Fruit fly (Drosophila melanogaster) whole organism, embryonic: ENCODE results near the gene ND-24.
A peak's percentile ranks its signal among the peaks of the same experiment; 100 is the strongest.

Experiments used
- Antp ChIP-seq: fragments of 200-800 bp; sonication (Bioruptor generic); optimal IDR thresholded peaks from 3 replicates; lab custom pipeline; 2016; ENCODE audit warnings: missing biosample characterization, missing genetic modification characterization
- CG10321 ChIP-seq: fragments of 200-800 bp; sonication (Bioruptor generic); IDR thresholded peaks from 2 replicates; pipeline ENCODE4 v1.3.6; 2022; ENCODE audit warnings: missing biosample characterization, missing genetic modification characterization
- CG10431 ChIP-seq: fragments of 200-800 bp; sonication (Bioruptor generic); optimal IDR thresholded peaks from 3 replicates; lab custom pipeline; 2018; ENCODE audit warnings: missing biosample characterization, mild to moderate bottlenecking, missing genetic modification characterization
- CG12104 ChIP-seq: fragments of 200-800 bp; sonication (Bioruptor generic); optimal IDR thresholded peaks from 3 replicates; lab custom pipeline; 2016; ENCODE audit warnings: missing biosample characterization, missing genetic modification characterization
- CG15479 ChIP-seq: fragments of 200-800 bp; sonication (Bioruptor generic); optimal IDR thresholded peaks from 3 replicates; lab custom pipeline; 2019; ENCODE audit warnings: missing biosample characterization, mild to moderate bottlenecking, missing genetic modification characterization, moderate library complexity
- CG15514 ChIP-seq: fragments of 200-800 bp; sonication (Bioruptor generic); optimal IDR thresholded peaks from 3 replicates; lab custom pipeline; 2017; ENCODE audit warnings: missing biosample characterization, missing genetic modification characterization, mild to moderate bottlenecking, moderate library complexity, missing genetic modification reagents
- CG2120 ChIP-seq: fragments of 200-800 bp; sonication (Bioruptor generic); optimal IDR thresholded peaks from 3 replicates; lab custom pipeline; 2016; ENCODE audit warnings: missing biosample characterization, missing genetic modification characterization
- CG30020 ChIP-seq: fragments of 200-800 bp; optimal IDR thresholded peaks from 2 replicates; lab custom pipeline; 2019; ENCODE audit warnings: missing biosample characterization, mild to moderate bottlenecking, missing genetic modification characterization, moderate library complexity
- CG30403 ChIP-seq: fragments of 200-800 bp; sonication (Bioruptor generic); optimal IDR thresholded peaks from 3 replicates; lab custom pipeline; 2016; ENCODE audit warnings: missing biosample characterization, missing genetic modification characterization
- CG4854 ChIP-seq: fragments of 200-800 bp; sonication (Bioruptor generic); optimal IDR thresholded peaks from 2 replicates; lab custom pipeline; 2016; ENCODE audit warnings: missing biosample characterization, missing genetic modification characterization, inconsistent platforms
- CG5180 ChIP-seq: fragments of 200-800 bp; sonication (Bioruptor generic); optimal IDR thresholded peaks from 3 replicates; lab custom pipeline; 2017; ENCODE audit warnings: missing biosample characterization, missing genetic modification characterization, mild to moderate bottlenecking, moderate library complexity, missing genetic modification reagents
- CG7928 ChIP-seq: fragments of 200-800 bp; sonication (Bioruptor generic); optimal IDR thresholded peaks from 2 replicates; lab custom pipeline; 2017; ENCODE audit warnings: missing biosample characterization, mild to moderate bottlenecking, missing genetic modification characterization
- CG7987 ChIP-seq: fragments of 200-800 bp; sonication (Bioruptor generic); optimal IDR thresholded peaks from 2 replicates; lab custom pipeline; 2018; ENCODE audit warnings: missing biosample characterization, mild to moderate bottlenecking, missing genetic modification characterization, moderate library complexity
- CG8089 ChIP-seq: fragments of 200-800 bp; sonication (Bioruptor generic); optimal IDR thresholded peaks from 3 replicates; lab custom pipeline; 2016; ENCODE audit warnings: missing biosample characterization, missing genetic modification characterization
- CG8359 ChIP-seq: fragments of 200-800 bp; sonication (Bioruptor generic); optimal IDR thresholded peaks from 2 replicates; lab custom pipeline; 2017; ENCODE audit warnings: missing biosample characterization, mild to moderate bottlenecking, missing genetic modification characterization, borderline replicate concordance
- CG8478 ChIP-seq: fragments of >200 bp; optimal IDR thresholded peaks from 2 replicates; lab custom pipeline; 2018
- GATAe ChIP-seq: fragments of 200-800 bp; sonication (Bioruptor generic); conservative IDR thresholded peaks from 2 replicates; pipeline ENCODE4 v1.3.6; 2022; ENCODE audit warnings: missing biosample characterization, missing genetic modification characterization
- HLHmδ ChIP-seq: fragments of 200-800 bp; sonication (Bioruptor generic); optimal IDR thresholded peaks from 2 replicates; lab custom pipeline; 2018; ENCODE audit warnings: missing biosample characterization, mild to moderate bottlenecking, missing genetic modification characterization, moderate library complexity
- Hey ChIP-seq: fragments of 200-800 bp; sonication (Bioruptor generic); optimal IDR thresholded peaks from 3 replicates; lab custom pipeline; 2018; ENCODE audit warnings: missing biosample characterization, mild to moderate bottlenecking, missing genetic modification characterization
- Hr39 ChIP-seq: fragments of >200 bp; optimal IDR thresholded peaks from 2 replicates; lab custom pipeline; 2017
- Hr51 ChIP-seq, 2 experiments: fragments of 200-800 bp; sonication (Bioruptor generic); optimal IDR thresholded peaks; 2 replicates in 1 of 2; 3 replicates in 1 of 2; lab custom pipeline; 2016 to 2018; ENCODE audit warnings: missing biosample characterization in 2 of 2, missing genetic modification characterization in 2 of 2, mild to moderate bottlenecking in 1 of 2, moderate library complexity in 1 of 2
- Lim3 ChIP-seq: fragments of 200-800 bp; sonication (Bioruptor generic); IDR thresholded peaks from 2 replicates; pipeline ENCODE4 v1.3.6; 2022; ENCODE audit warnings: missing biosample characterization, missing genetic modification characterization
- MESR4 ChIP-seq: fragments of 200-800 bp; sonication (Bioruptor generic); optimal IDR thresholded peaks from 2 replicates; lab custom pipeline; 2018; ENCODE audit warnings: missing biosample characterization, mild to moderate bottlenecking, missing genetic modification characterization, moderate library complexity
- Med ChIP-seq: fragments of 200-800 bp; sonication (Bioruptor generic); peaks from one replicate; lab custom pipeline; 2016; ENCODE audit warnings: missing biosample characterization, missing genetic modification characterization, mild to moderate bottlenecking, inconsistent platforms, moderate library complexity
- NFAT ChIP-seq: fragments of 200-800 bp; sonication (Bioruptor generic); IDR thresholded peaks from 2 replicates; pipeline ENCODE4 v1.3.6; 2022; ENCODE audit warnings: missing biosample characterization, missing genetic modification characterization
- Oaz ChIP-seq: fragments of 200-800 bp; sonication (Bioruptor generic); IDR thresholded peaks from 2 replicates; pipeline ENCODE4 v1.3.6; 2022; ENCODE audit warnings: missing biosample characterization, missing genetic modification characterization
- PHDP ChIP-seq: fragments of 200-800 bp; sonication (Bioruptor generic); optimal IDR thresholded peaks from 3 replicates; lab custom pipeline; 2018; ENCODE audit warnings: missing biosample characterization, mild to moderate bottlenecking, missing genetic modification characterization, moderate library complexity
- Side ChIP-seq: fragments of 200-800 bp; sonication (Bioruptor generic); optimal IDR thresholded peaks from 2 replicates; lab custom pipeline; 2016; ENCODE audit warnings: missing biosample characterization, missing genetic modification characterization
- Sox100B ChIP-seq: fragments of 200-800 bp; sonication (Bioruptor generic); optimal IDR thresholded peaks from 3 replicates; lab custom pipeline; 2018; ENCODE audit warnings: missing biosample characterization, mild to moderate bottlenecking, missing genetic modification characterization
- Spps ChIP-seq: fragments of 200-800 bp; sonication (Bioruptor generic); optimal IDR thresholded peaks from 2 replicates; lab custom pipeline; 2018; ENCODE audit warnings: missing biosample characterization, mild to moderate bottlenecking, missing genetic modification characterization
- Ssrp ChIP-seq: fragments of 200-800 bp; sonication (Bioruptor generic); optimal IDR thresholded peaks from 2 replicates; lab custom pipeline; 2018; ENCODE audit warnings: missing biosample characterization, mild to moderate bottlenecking, missing genetic modification characterization, moderate library complexity
- Trl ChIP-seq, 3 experiments: fragments of >200 bp in 2 of 3; fragments of 200-800 bp in 1 of 3; sonication (Bioruptor generic) in 1 of 3; optimal IDR thresholded peaks; 2 replicates in 1 of 3; 3 replicates in 2 of 3; lab custom pipeline; 2016 to 2017; ENCODE audit warnings: missing biosample characterization in 1 of 3, missing genetic modification characterization in 1 of 3
- abd-A ChIP-seq: fragments of 200-800 bp; sonication (Bioruptor generic); optimal IDR thresholded peaks from 3 replicates; lab custom pipeline; 2019; ENCODE audit warnings: missing biosample characterization, mild to moderate bottlenecking, missing genetic modification characterization, moderate library complexity
- chinmo ChIP-seq: fragments of 200-800 bp; sonication (Bioruptor generic); IDR thresholded peaks from 4 replicates; pipeline ENCODE4 v1.3.6; 2022; ENCODE audit warnings: missing biosample characterization, missing genetic modification characterization; ENCODE audit not compliant: partially characterized antibody
- corto ChIP-seq: fragments of 200-800 bp; sonication (Bioruptor generic); optimal IDR thresholded peaks from 2 replicates; lab custom pipeline; 2016; ENCODE audit warnings: missing biosample characterization, mild to moderate bottlenecking, missing genetic modification characterization, moderate library complexity
- fru ChIP-seq: fragments of >200 bp; optimal IDR thresholded peaks from 2 replicates; lab custom pipeline; 2017
- gem ChIP-seq: fragments of 200-800 bp; sonication (Bioruptor generic); optimal IDR thresholded peaks from 2 replicates; lab custom pipeline; 2019; ENCODE audit warnings: missing biosample characterization, mild to moderate bottlenecking, missing genetic modification characterization, moderate library complexity
- gsb-n ChIP-seq: fragments of 200-800 bp; sonication (Bioruptor generic); optimal IDR thresholded peaks from 3 replicates; lab custom pipeline; 2018; ENCODE audit warnings: missing biosample characterization, mild to moderate bottlenecking, missing genetic modification characterization
- gt ChIP-seq: fragments of 200-800 bp; sonication (Bioruptor generic); IDR thresholded peaks from 2 replicates; pipeline ENCODE4 v1.3.6; 2022; ENCODE audit warnings: missing biosample characterization, missing genetic modification characterization
- ham ChIP-seq: fragments of 200-800 bp; sonication (Bioruptor generic); IDR thresholded peaks from 2 replicates; pipeline ENCODE4 v1.3.6; 2022; ENCODE audit warnings: missing biosample characterization, missing genetic modification characterization
- ind ChIP-seq: fragments of 200-800 bp; sonication (Bioruptor generic); optimal IDR thresholded peaks from 3 replicates; lab custom pipeline; 2016; ENCODE audit warnings: missing biosample characterization, missing genetic modification characterization
- nmo ChIP-seq: fragments of 200-800 bp; sonication (Bioruptor generic); optimal IDR thresholded peaks from 2 replicates; lab custom pipeline; 2018; ENCODE audit warnings: missing biosample characterization, mild to moderate bottlenecking, missing genetic modification characterization, moderate library complexity
- pnt ChIP-seq: fragments of 200-800 bp; sonication (Bioruptor generic); optimal IDR thresholded peaks from 3 replicates; lab custom pipeline; 2016; ENCODE audit warnings: missing biosample characterization, missing genetic modification characterization
- sens-2 ChIP-seq: fragments of 200-800 bp; sonication (Bioruptor generic); IDR thresholded peaks from 2 replicates; pipeline ENCODE4 v1.3.6; 2022; ENCODE audit warnings: missing biosample characterization, missing genetic modification characterization
- sisA ChIP-seq: fragments of 200-800 bp; sonication (Bioruptor generic); IDR thresholded peaks from 2 replicates; pipeline ENCODE4 v1.3.6; 2022; ENCODE audit warnings: missing biosample characterization, missing genetic modification characterization
- slbo ChIP-seq: fragments of 200-800 bp; sonication (Bioruptor generic); IDR thresholded peaks from 2 replicates; pipeline ENCODE4 v1.3.6; 2022; ENCODE audit warnings: missing biosample characterization, missing genetic modification characterization
- stwl ChIP-seq: fragments of 200-800 bp; sonication (Bioruptor generic); optimal IDR thresholded peaks from 3 replicates; lab custom pipeline; 2018; ENCODE audit warnings: missing biosample characterization, mild to moderate bottlenecking, missing genetic modification characterization, moderate library complexity
- tna ChIP-seq: fragments of 200-800 bp; sonication (Bioruptor generic); IDR thresholded peaks from 2 replicates; pipeline ENCODE4 v1.3.6; 2022; ENCODE audit warnings: missing biosample characterization, missing genetic modification characterization; ENCODE audit not compliant: partially characterized antibody
- usp ChIP-seq: fragments of >200 bp; optimal IDR thresholded peaks from 2 replicates; lab custom pipeline; 2017; ENCODE audit warnings: missing biosample characterization, missing genetic modification characterization

ND-24 gene

dm6 chrX:17627090-17627992 lies 4.5 kb upstream of the ND-24 start, which contains the start of gene stas (continued):
- TF ChIP-seq chinmo (GFP tag; lab: Robert Waterston, UW) (no peak), CG8478 (no peak), CG12104 (GFP tag; lab: Kevin White, UChicago) (no peak), Antp (GFP tag; lab: Kevin White, UChicago) (no peak), Hr51 (GFP tag; optimal IDR thresholded peaks at IDR 0.05; lab: Kevin White, UChicago) (peak in 1 of 2 experiments; percentile 4), Sox100B (GFP tag; lab: Kevin White, UChicago) (no peak), CG10321 (GFP tag; lab: Robert Waterston, UW) (no peak), MESR4 (GFP tag; lab: Kevin White, UChicago) (peak; percentile 81), Spps (no peak), CG2120 (GFP tag; lab: Kevin White, UChicago) (no peak), corto (no peak), Hr39 (lab: Kevin White, UChicago) (no peak), CG7928 (GFP tag; lab: Kevin White, UChicago) (no peak), Ssrp (tag; lab: Kevin White, UChicago) (no peak), slbo (GFP tag; lab: Robert Waterston, UW) (0 out of 2 replicates have a peak, but pooled peaks have one; percentile 18), pnt (no peak), gem (tag; lab: Kevin White, UChicago) (peak; percentile 15), Oaz (GFP tag; lab: Robert Waterston, UW) (no peak), CG30020 (tag; lab: Kevin White, UChicago) (peak; percentile 7), CG10431 (GFP tag; lab: Kevin White, UChicago) (no peak), stwl (tag; lab: Kevin White, UChicago) (peak; percentile 75), CG15514 (peak; percentile 63), Side (GFP tag; lab: Kevin White, UChicago) (no peak), Med (peak; percentile 60), sens-2 (no peak), CG4854 (no peak), fru (lab: Kevin White, UChicago) (no peak), HLHmδ (no peak), CG7987 (GFP tag; lab: Kevin White, UChicago) (peak; percentile 12), CG8359 (no peak), usp (GFP tag; lab: Kevin White, UChicago) (no peak), PHDP (tag; lab: Kevin White, UChicago) (peak; percentile 34), ind (GFP tag; lab: Kevin White, UChicago) (no peak), abd-A (no peak), CG30403 (no peak), CG5180 (no peak), gsb-n (tag; lab: Kevin White, UChicago) (no peak), CG8089 (GFP tag; lab: Kevin White, UChicago) (no peak), Trl (optimal IDR thresholded peaks at IDR 0.05; lab: Kevin White, UChicago) (no peak), Trl (GFP tag; optimal IDR thresholded peaks at IDR 0.05; lab: Kevin White, UChicago) (no peak), nmo (no peak), GATAe (GFP tag; lab: Robert Waterston, UW) (no peak), ham (no peak), CG15479 (GFP tag; lab: Kevin White, UChicago) (no peak), Hey (tag; lab: Kevin White, UChicago) (no peak), sisA (GFP tag; lab: Robert Waterston, UW) (no peak), gt (GFP tag; lab: Robert Waterston, UW) (no peak), tna (GFP tag; lab: Robert Waterston, UW) (no peak), NFAT (GFP tag; lab: Robert Waterston, UW) (peak; percentile 55; the same call in 1 of the 2 replicates), Lim3 (GFP tag; lab: Robert Waterston, UW) (no peak)
